Worm (Caenorhabditis elegans): ENCODE measurements around the gene Y69A2AR.16.

- no peak for TF ChIP-seq unc-39 (tag; optimal IDR thresholded peaks at IDR 0.05)
- no peak for TF ChIP-seq pqm-1 (tag; optimal IDR thresholded peaks at IDR 0.05)
- no peak for TF ChIP-seq ceh-28 (tag; optimal IDR thresholded peaks at IDR 0.05)
- TF ChIP-seq nhr-77 (tag; optimal IDR thresholded peaks at IDR 0.05): no peak
- TF ChIP-seq nhr-41 (GFP tag; IDR thresholded peaks at IDR 0.05): no peak
- no peak for TF ChIP-seq madf-5 (GFP tag; IDR thresholded peaks at IDR 0.05)
- TF ChIP-seq ztf-11 (tag; optimal IDR thresholded peaks at IDR 0.05): no peak
- TF ChIP-seq mep-1 (tag; optimal IDR thresholded peaks at IDR 0.05): peak; percentile 32
- TF ChIP-seq lin-1 (GFP tag; IDR thresholded peaks at IDR 0.05): no peak
Observed at ce11 chrIV:2497615-2498183, at the start of gene Y69A2AR.16.
